Worm (Caenorhabditis elegans): ENCODE results near the gene dpy-27.

Gene dpy-27

ce11 chrIII:3809008-3809407 lies 10.5 kb downstream of the dpy-27 start, which contains the start of gene toh-1:
Gene toh-1, minus strand, starts transcription at chrIII:3809030.
- TF ChIP-seq unc-39 (tag; optimal IDR thresholded peaks at IDR 0.05) (no peak), nhr-23 (tag; optimal IDR thresholded peaks at IDR 0.05) (peak; percentile 31), pha-4 (tag; optimal IDR thresholded peaks at IDR 0.05) (no peak), ama-1 (optimal IDR thresholded peaks at IDR 0.05) (peak; percentile 29), nhr-25 (tag; optimal IDR thresholded peaks at IDR 0.05) (peak; percentile 22), fkh-2 (tag; optimal IDR thresholded peaks at IDR 0.05) (no peak), snpc-4 (tag; optimal IDR thresholded peaks at IDR 0.05) (no peak), unc-62 (GFP tag; optimal IDR thresholded peaks at IDR 0.05) (no peak)

- peak; percentile 1 for TF ChIP-seq nhr-43 (tag; optimal IDR thresholded peaks at IDR 0.05; ENCODE audit: poor library complexity, severe bottlenecking)
- TF ChIP-seq pqm-1 (tag; optimal IDR thresholded peaks at IDR 0.05): no peak
- no peak for TF ChIP-seq skn-1 (tag; optimal IDR thresholded peaks at IDR 0.05)
- TF ChIP-seq eor-1 (tag; optimal IDR thresholded peaks at IDR 0.05): no peak
- peak; percentile 74 for TF ChIP-seq nhr-25 (tag; optimal IDR thresholded peaks at IDR 0.05)
- no peak for TF ChIP-seq ztf-11 (tag; optimal IDR thresholded peaks at IDR 0.05)
- TF ChIP-seq hmg-11 (tag; optimal IDR thresholded peaks at IDR 0.05): no peak
- no peak for TF ChIP-seq nhr-77 (tag; optimal IDR thresholded peaks at IDR 0.05)
- no peak for TF ChIP-seq lsy-12 (tag; optimal IDR thresholded peaks at IDR 0.05)
- no peak for TF ChIP-seq zag-1 (tag; optimal IDR thresholded peaks at IDR 0.05)
These were observed 11.9 kb downstream of the dpy-27 start for ce11 chrIII:3807590-3807989.

- TF ChIP-seq pqm-1 (tag; optimal IDR thresholded peaks at IDR 0.05) (no peak), hmg-11 (tag; optimal IDR thresholded peaks at IDR 0.05) (no peak), eor-1 (tag; optimal IDR thresholded peaks at IDR 0.05) (no peak), mdl-1 (tag; optimal IDR thresholded peaks at IDR 0.05) (no peak), ZK546.5 (tag; optimal IDR thresholded peaks at IDR 0.05) (no peak), ceh-9 (tag; optimal IDR thresholded peaks at IDR 0.05) (no peak), ceh-16 (tag; optimal IDR thresholded peaks at IDR 0.05) (no peak), ztf-4 (tag; optimal IDR thresholded peaks at IDR 0.05) (no peak), fkh-2 (tag; optimal IDR thresholded peaks at IDR 0.05) (no peak), nhr-28 (tag; optimal IDR thresholded peaks at IDR 0.05) (no peak), ztf-11 (tag; optimal IDR thresholded peaks at IDR 0.05) (no peak)
These were observed 12.6 kb downstream of the dpy-27 start for ce11 chrIII:3806883-3807282.

- TF ChIP-seq nhr-43 (tag; optimal IDR thresholded peaks at IDR 0.05; ENCODE audit: poor library complexity, severe bottlenecking) (no peak), nhr-23 (tag; optimal IDR thresholded peaks at IDR 0.05) (no peak), egl-5 (tag; optimal IDR thresholded peaks at IDR 0.05) (no peak), nhr-12 (tag; optimal IDR thresholded peaks at IDR 0.05) (no peak), egl-27 (tag; optimal IDR thresholded peaks at IDR 0.05) (no peak), aly-2 (tag; optimal IDR thresholded peaks at IDR 0.05) (no peak), nhr-11 (tag; optimal IDR thresholded peaks at IDR 0.05) (no peak), mml-1 (tag; optimal IDR thresholded peaks at IDR 0.05) (no peak), lin-15B (tag; optimal IDR thresholded peaks at IDR 0.05) (no peak), nhr-76 (tag; optimal IDR thresholded peaks at IDR 0.05) (no peak), ceh-9 (tag; optimal IDR thresholded peaks at IDR 0.05) (no peak), ztf-4 (tag; optimal IDR thresholded peaks at IDR 0.05) (no peak)
These were observed 15.1 kb downstream of the dpy-27 start, which contains the start of gene xbx-5 for ce11 chrIII:3804422-3804821. Gene xbx-5, minus strand, starts transcription at chrIII:3804477.

ce11 chrIII:3803113-3803512 lies 16.4 kb downstream of the dpy-27 start:
- no peak for TF ChIP-seq aly-2 (tag; optimal IDR thresholded peaks at IDR 0.05)
- no peak for TF ChIP-seq zag-1 (tag; optimal IDR thresholded peaks at IDR 0.05)
- no peak for TF ChIP-seq fkh-10 (GFP tag; optimal IDR thresholded peaks at IDR 0.05)
- TF ChIP-seq ceh-9 (tag; optimal IDR thresholded peaks at IDR 0.05): no peak

ce11 chrIII:3801379-3801894 lies 18.0 kb downstream of the dpy-27 start:
- TF ChIP-seq nfya-1 (tag; optimal IDR thresholded peaks at IDR 0.05; ENCODE audit: insufficient read depth): peak; percentile 98
- peak; percentile 97 for TF ChIP-seq fkh-10 (GFP tag; optimal IDR thresholded peaks at IDR 0.05)
- TF ChIP-seq ztf-4 (tag; optimal IDR thresholded peaks at IDR 0.05): peak; percentile 81
- TF ChIP-seq daf-12 (tag; optimal IDR thresholded peaks at IDR 0.05): no peak
- TF ChIP-seq ama-1 (optimal IDR thresholded peaks at IDR 0.05): peak; percentile 20
- peak; percentile 95 for TF ChIP-seq unc-62 (GFP tag; optimal IDR thresholded peaks at IDR 0.05)
- no peak for TF ChIP-seq ztf-11 (tag; optimal IDR thresholded peaks at IDR 0.05)
- peak; percentile 74 for TF ChIP-seq elt-2 (tag; optimal IDR thresholded peaks at IDR 0.05)
- TF ChIP-seq pha-4 (tag; optimal IDR thresholded peaks at IDR 0.05): peak; percentile 99
- TF ChIP-seq hmg-11 (tag; optimal IDR thresholded peaks at IDR 0.05): peak; percentile 99
- TF ChIP-seq nhr-12 (tag; optimal IDR thresholded peaks at IDR 0.05): no peak
- peak; percentile 15 for TF ChIP-seq ZK546.5 (tag; optimal IDR thresholded peaks at IDR 0.05)
- no peak for TF ChIP-seq ceh-9 (tag; optimal IDR thresholded peaks at IDR 0.05)
- peak; percentile 91 for TF ChIP-seq tbx-2 (tag; optimal IDR thresholded peaks at IDR 0.05)
- TF ChIP-seq zag-1 (tag; optimal IDR thresholded peaks at IDR 0.05): peak; percentile 54
- peak; percentile 69 for TF ChIP-seq nhr-77 (tag; optimal IDR thresholded peaks at IDR 0.05)
- peak; percentile 93 for TF ChIP-seq nhr-43 (tag; optimal IDR thresholded peaks at IDR 0.05; ENCODE audit: poor library complexity, severe bottlenecking)
- peak; percentile 58 for TF ChIP-seq nhr-76 (tag; optimal IDR thresholded peaks at IDR 0.05)
- peak; percentile 64 for TF ChIP-seq fkh-2 (tag; optimal IDR thresholded peaks at IDR 0.05)
- TF ChIP-seq R02D3.7 (tag; optimal IDR thresholded peaks at IDR 0.05): peak; percentile 82
- TF ChIP-seq sea-2 (GFP tag; optimal IDR thresholded peaks at IDR 0.05): peak; percentile 43
- no peak for TF ChIP-seq eor-1 (tag; optimal IDR thresholded peaks at IDR 0.05)
- peak; percentile 86 for TF ChIP-seq lin-15B (tag; optimal IDR thresholded peaks at IDR 0.05)
- peak; percentile 98 for TF ChIP-seq jun-1 (tag; optimal IDR thresholded peaks at IDR 0.05)
- TF ChIP-seq nhr-25 (tag; optimal IDR thresholded peaks at IDR 0.05): peak; percentile 96
- TF ChIP-seq egl-5 (tag; optimal IDR thresholded peaks at IDR 0.05): peak; percentile 96
